Worm (Caenorhabditis elegans) whole organism, dauer: Measurements from ENCODE around the gene Y57E12B.1.

Experiments
- unc-62 ChIP-seq: sonication (generic microtip); optimal IDR thresholded peaks from 2 replicates; lab custom pipeline; 2017; ENCODE audit warnings: missing biosample characterization, missing genetic modification reagents, missing genetic modification characterization

Gene Y57E12B.1

DNA sequence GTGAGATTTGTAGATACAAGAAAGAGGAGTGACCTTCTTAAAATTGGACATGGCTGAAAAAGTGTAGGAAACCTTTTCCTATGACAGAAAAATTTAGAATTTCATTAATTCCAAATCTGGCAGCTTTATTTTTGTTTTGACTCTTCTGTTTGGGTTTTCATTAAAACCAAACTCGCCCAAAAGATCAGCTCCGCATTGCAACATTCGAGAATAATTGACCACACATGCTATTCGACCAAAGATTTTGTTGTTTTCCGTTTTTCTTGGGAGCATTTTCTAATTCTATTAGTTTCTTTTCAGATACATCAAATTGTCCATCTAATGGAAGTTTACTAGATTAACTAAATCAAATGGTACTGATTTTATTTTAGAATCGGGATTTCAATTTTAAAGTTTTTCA lies 7.9 kb downstream of the Y57E12B.1 start, which contains the start of gene mec-1:
mec-1 (plus strand) TSS at position 301 of the 400 bp plus-strand sequence.
- no peak for TF ChIP-seq unc-62 (GFP tag; lab: Kevin White, UChicago)

DNA sequence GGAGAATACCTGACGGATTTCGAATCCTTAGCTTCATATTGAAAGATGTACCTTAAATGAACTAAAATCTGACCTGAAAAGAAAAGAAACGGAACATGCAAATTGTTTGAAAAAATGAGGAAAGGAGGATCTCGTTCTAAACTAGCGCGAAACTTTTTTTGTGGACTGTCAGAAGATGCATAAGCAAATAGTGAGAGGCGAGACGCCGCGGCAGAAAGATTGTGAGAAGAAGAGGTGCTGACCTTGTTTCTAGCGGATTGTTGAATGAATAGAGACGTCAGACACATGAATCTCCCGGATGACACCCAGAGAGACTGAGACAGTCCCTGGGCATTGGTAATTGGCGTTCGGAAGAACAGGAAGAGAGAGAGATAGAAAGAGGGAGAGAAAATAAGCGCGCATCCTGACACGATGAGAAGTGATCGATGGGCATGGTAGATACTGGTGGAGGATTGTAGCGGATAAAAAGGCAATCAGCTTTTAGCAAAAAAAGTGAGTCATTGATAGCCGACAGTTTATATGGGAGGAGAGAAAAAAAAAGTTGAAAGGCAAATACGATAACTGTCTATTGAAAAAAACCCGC lies 21.7 kb downstream of the Y57E12B.1 start, which contains the start of gene ptr-15:
ptr-15 (minus strand) TSS at position 51 of the 583 bp plus-strand sequence.
- TF ChIP-seq unc-62 (GFP tag; lab: Kevin White, UChicago) = no peak

DNA sequence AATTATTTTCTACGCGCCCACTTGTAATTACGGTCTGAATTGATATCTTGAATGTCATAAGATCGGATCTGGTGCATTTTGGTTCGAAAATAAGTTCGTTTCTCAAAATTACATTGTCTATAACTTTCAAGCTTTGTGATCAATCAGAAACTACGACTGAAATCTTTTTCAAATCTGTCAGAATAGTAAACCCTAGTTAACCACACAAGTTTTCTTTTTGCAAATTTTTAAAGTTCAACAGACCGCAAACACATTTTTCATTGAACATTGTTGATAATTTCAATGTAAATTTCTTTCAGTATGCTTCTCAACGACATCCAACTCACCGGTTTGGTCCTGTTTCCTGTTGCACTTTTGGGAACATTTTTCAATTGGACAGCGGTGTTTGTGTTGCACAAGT lies 23.2 kb downstream of the Y57E12B.1 start, which contains the start of gene srx-59:
srx-59 (plus strand) TSS at position 301 of the 400 bp plus-strand sequence.
- no peak for TF ChIP-seq unc-62 (GFP tag; lab: Kevin White, UChicago)

DNA sequence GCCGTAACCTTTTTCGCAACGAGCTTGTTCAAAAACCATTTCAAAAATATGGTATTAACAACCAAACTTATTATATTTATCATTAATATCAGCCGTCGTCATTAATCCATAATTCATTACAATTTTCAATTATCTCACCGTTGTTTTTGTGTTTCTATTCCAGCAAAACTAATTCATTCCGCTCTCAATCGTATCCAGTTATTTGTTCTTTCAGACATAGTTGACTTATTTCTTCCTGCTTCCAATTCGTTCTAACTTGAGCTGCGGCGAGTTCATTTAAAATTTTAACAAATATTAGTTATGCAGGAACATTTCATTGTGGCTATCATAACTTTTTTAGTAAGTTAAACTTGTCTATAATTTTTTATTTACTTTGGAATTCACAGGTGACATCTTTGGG lies 27.7 kb downstream of the Y57E12B.1 start, which contains the start of gene srx-16:
srx-16 (plus strand) TSS at position 301 of the 400 bp plus-strand sequence.
- TF ChIP-seq unc-62 (GFP tag; lab: Kevin White, UChicago) = no peak

DNA sequence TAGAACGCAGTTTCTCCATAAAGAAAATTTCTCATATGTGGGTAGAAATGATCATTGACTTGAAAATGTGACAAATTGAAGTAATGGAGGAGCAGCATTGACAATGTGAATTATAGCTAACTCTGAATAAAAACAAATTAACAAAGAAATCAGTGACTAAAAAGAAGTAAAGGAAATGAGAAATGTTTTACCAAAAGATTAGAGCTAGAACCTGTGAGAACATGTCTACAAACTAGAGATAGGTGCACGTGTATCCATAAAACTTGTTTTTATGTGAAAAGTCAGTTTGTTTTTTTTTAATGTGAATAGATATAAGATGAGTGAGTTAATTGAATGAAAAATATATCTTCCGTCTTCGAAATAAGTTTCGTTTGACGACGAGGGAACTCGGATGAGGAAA lies 30.7 kb downstream of the Y57E12B.1 start, which contains the start of gene sre-12:
sre-12 (minus strand) TSS at position 101 of the 400 bp plus-strand sequence.
- no peak for TF ChIP-seq unc-62 (GFP tag; lab: Kevin White, UChicago)

DNA sequence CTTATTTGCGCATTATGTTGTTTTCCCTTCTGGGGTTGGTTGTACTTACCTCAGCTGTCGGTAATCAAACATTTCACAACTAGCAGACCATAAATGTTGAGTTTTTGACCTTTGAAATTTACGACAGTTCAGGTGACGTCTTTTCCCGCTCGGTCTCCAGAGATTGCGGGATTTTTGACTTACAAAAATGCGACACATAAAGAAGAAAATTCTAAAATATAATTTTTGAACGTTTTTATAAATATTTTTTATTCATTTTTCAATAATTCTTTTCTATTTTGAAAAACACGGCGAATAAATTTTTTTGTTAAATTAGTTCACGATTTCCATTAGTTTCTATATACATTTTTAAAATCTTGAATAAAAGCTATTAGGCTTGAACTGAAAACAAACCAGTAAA lies 34.5 kb downstream of the Y57E12B.1 start, which contains the start of gene nhr-161:
nhr-161 (minus strand) TSS at position 101 of the 400 bp plus-strand sequence.
- TF ChIP-seq unc-62 (GFP tag; lab: Kevin White, UChicago) = no peak

DNA sequence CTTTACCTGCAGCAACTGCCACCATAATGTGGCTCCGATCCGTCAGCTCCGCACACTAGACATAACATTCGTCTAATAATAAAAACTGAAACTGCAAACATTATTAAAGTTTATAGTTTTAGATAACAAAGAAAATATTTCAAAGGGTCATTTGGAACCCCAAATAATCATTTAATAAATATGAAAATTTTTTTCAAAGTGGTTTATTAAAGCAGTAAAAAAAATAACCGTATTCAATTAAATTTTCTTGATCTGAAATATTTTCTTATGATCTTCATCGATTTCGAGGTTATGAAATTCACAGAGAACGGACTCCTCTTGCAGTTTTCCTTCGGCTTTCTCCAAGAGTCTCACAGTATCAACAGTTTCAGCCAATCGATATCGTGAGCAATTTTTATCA lies 37.6 kb downstream of the Y57E12B.1 start, which contains the start of gene nhr-163:
nhr-163 (minus strand) TSS at position 101 of the 400 bp plus-strand sequence.
- TF ChIP-seq unc-62 (GFP tag; lab: Kevin White, UChicago) = no peak

DNA sequence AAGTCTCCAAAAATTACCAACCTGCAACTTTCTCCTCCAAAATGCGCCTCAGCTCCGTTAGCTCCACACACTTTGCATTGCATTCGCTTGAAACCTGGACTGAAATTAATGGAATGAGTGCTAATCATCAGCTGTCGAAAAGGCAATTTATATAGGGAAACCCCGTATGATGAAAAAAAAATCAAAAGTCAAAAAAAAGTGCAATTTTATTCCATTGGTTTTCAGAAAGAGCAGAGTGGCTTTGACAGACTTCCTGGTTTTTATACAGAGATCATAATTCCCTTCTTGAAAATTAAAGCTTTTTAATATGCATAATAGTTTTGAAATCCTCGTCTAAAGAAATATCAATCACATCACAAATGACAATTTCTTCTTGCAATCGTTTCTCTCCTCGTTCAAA lies 39.3 kb downstream of the Y57E12B.1 start, which contains the start of gene nhr-139:
nhr-139 (minus strand) TSS at position 101 of the 400 bp plus-strand sequence.
- TF ChIP-seq unc-62 (GFP tag; lab: Kevin White, UChicago) = no peak

DNA sequence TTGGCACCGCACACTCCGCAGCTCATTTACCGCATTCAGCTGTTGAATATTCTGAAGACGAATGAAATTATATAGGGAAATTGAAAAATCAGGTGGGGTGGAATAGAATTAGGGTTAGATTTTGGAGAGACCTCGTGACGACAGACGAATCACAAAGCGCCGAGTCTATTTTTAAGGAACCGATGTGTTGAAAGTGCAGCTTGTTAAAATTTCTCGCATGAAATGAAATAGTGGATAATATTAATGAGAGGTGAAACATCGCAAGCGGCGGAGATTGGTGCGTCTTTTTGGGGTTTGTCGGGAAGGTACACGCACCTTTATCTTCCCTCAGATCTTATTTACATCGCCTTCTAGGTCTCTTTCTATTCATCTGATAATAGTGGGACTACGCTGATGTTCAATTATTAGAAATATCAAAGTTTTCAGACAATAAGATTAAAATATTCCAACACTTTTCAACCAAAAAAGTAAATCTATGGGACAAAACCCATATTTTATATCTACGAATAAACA lies 41.4 kb downstream of the Y57E12B.1 start, which contains the start of gene nhr-140:
nhr-140 (minus strand) TSS at position 51 of the 513 bp plus-strand sequence.
- no peak for TF ChIP-seq unc-62 (GFP tag; lab: Kevin White, UChicago)

DNA sequence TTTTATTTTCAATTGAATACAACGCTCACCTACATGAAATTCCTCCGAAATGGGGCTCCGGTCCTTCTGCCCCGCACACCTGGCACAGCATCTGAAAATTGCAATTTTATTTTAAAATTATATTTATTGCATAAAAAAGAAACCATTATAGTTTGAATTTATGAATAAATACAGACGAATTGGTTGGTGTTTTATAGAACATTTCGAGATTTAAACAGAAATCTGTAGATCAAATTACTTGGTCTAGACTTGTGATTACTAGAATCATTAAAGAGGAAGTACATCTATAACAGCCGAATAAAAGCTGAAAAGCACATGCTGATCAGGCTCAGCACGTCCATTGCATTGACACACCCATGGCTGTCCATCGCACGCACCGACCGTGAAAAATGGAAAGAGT lies 43.4 kb downstream of the Y57E12B.1 start, which contains the start of gene nhr-162:
nhr-162 (minus strand) TSS at position 101 of the 400 bp plus-strand sequence.
- no peak for TF ChIP-seq unc-62 (GFP tag; lab: Kevin White, UChicago)

DNA sequence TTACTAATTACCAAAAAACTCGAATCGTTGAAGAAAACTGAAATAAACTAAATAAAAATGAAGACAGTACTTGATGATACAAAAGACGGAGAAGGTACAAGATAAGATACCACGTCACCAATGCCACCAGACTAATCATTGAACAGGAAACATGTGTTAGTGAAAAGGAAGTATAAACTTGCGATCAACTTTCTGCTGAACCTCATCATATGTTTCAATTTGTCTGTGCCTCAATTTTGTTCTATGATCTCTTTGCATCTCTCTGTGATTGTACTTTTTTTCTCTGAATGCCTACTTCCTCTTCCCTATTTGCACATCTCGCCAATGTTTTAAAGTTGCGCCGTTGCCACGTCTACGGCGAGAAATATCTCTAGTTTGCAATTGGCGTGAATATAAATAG lies 45.7 kb downstream of the Y57E12B.1 start:
- TF ChIP-seq unc-62 (GFP tag; lab: Kevin White, UChicago) = no peak

DNA sequence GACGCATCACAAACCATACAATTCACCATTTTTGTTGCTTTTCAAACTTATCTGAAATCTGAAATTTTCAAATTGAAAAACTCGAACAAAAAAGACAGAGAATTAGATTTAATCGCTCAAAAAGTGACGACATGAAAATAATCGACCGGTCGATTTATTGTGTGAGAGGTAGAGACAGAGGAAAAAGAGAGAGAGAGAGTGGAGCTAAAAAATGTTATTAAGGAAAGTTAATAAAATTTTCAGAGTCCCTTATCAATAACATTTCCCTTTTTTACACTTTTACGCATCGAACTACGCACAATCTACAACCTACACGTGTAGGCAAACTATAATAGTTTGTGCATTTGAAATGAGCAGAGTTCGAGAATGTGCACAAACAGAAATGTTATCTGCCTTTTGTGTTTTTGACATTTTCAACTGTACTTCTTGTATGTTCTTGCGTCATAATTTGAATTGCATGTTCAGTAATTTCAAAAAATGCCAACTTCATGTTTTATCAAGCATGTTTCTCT lies 48.8 kb downstream of the Y57E12B.1 start, which contains the start of gene nhr-107:
nhr-107 (minus strand) TSS at position 51 of the 512 bp plus-strand sequence.
- no peak for TF ChIP-seq unc-62 (GFP tag; lab: Kevin White, UChicago)
